Worm (Caenorhabditis elegans) whole organism, midembryonic: ENCODE data around the gene dsb-3.

ENCODE experiments used
- T22C8.4 ChIP-seq: fragments of 200-800 bp; sonication (Bioruptor generic); IDR thresholded peaks from 2 replicates; pipeline ENCODE4 v1.3.6; 2022; ENCODE audit warnings: missing genetic modification characterization, missing compliant biosample characterization
- cog-1 ChIP-seq: sonication (generic microtip); optimal IDR thresholded peaks from 2 replicates; lab custom pipeline; 2016; ENCODE audit warnings: missing genetic modification characterization, missing compliant biosample characterization
- flt-1 ChIP-seq: fragments of 200-800 bp; sonication (Bioruptor generic); IDR thresholded peaks from 2 replicates; pipeline ENCODE4 v1.3.6; 2022; ENCODE audit warnings: missing genetic modification characterization, missing compliant biosample characterization
- klf-2 ChIP-seq: fragments of 200-800 bp; sonication (Bioruptor generic); conservative IDR thresholded peaks from 2 replicates; pipeline ENCODE4 v1.3.6; 2022; ENCODE audit warnings: missing genetic modification reagents, missing genetic modification characterization, missing compliant biosample characterization
- med-1 ChIP-seq: sonication (generic microtip); optimal IDR thresholded peaks from 2 replicates; lab custom pipeline; 2017; ENCODE audit warnings: missing genetic modification characterization, mild to moderate bottlenecking, missing compliant biosample characterization, antibody characterized with exemption, missing genetic modification reagents; ENCODE audit not compliant: insufficient read depth
- ref-1 ChIP-seq: fragments of 200-800 bp; sonication (Bioruptor generic); conservative IDR thresholded peaks from 2 replicates; pipeline ENCODE4 v1.3.6; 2022; ENCODE audit warnings: missing genetic modification reagents, missing genetic modification characterization, missing compliant biosample characterization
- tab-1 ChIP-seq: fragments of 200-800 bp; sonication (Bioruptor generic); IDR thresholded peaks from 2 replicates; pipeline ENCODE4 v1.3.6; 2022; ENCODE audit warnings: missing genetic modification characterization, missing compliant biosample characterization
- ztf-23 ChIP-seq: fragments of 200-800 bp; sonication (Bioruptor generic); IDR thresholded peaks from 2 replicates; pipeline ENCODE4 v1.3.6; 2022; ENCODE audit warnings: missing genetic modification reagents, missing genetic modification characterization, missing compliant biosample characterization
- ztf-29 ChIP-seq: fragments of 200-800 bp; sonication (Bioruptor generic); IDR thresholded peaks from 2 replicates; pipeline ENCODE4 v1.3.6; 2022; ENCODE audit warnings: missing genetic modification reagents, missing genetic modification characterization, missing compliant biosample characterization

Gene dsb-3

DNA sequence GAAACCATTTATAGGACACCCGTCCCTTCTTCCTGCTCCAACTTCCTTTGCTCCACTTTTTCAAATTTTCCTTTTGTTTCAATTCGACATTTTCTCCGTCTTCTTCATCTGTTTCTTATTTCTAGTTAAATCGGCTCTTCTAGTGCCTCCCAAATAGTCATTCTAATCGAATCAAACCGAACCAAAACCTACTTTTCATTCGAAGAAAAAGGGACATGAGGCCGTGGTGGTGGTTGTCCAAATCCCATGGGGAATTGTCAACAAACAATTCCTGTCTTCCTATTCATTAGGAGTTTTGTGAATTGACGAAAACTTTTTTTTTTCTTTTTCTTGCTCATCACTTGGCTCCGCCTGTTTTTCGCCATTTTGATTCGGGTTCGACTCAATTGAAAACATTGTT lies 22.8 kb downstream of the dsb-3 start:
- TF ChIP-seq med-1 (GFP tag; lab: Kevin White, UChicago) (no peak), T22C8.4 (no peak), tab-1 (no peak), klf-2 (GFP tag; lab: Robert Waterston, UW) (no peak), ref-1 (no peak), ztf-23 (GFP tag; lab: Robert Waterston, UW) (no peak), flt-1 (GFP tag; lab: Robert Waterston, UW) (no peak), cog-1 (tag; lab: Kevin White, UChicago) (no peak), ztf-29 (GFP tag; lab: Robert Waterston, UW) (no peak)

DNA sequence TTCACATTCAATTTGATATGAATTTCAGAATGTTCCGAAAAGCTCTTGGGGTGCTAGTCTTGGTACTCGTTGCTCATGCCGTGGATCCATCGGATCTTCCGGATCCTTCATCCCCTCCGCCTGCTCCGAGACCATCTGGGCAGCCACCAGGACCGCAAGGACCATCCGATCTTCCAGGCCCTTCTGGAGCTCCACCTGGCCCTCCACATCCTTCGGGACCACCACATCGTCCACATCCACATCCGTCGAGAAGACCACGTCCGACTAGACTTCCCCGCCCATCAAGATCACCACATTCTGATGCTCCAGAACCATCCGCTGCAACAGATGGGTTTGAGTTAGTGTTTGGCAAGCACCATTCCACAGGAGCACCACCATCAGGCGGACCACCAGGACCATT lies 24.8 kb downstream of the dsb-3 start, which contains the start of gene clx-1:
Gene clx-1 (plus strand): TSS at position 30 of the 400 bp plus-strand sequence.
- TF ChIP-seq ztf-23 (GFP tag; lab: Robert Waterston, UW) (no peak), T22C8.4 (no peak), tab-1 (no peak), cog-1 (tag; lab: Kevin White, UChicago) (no peak), klf-2 (GFP tag; lab: Robert Waterston, UW) (no peak), flt-1 (GFP tag; lab: Robert Waterston, UW) (no peak), ztf-29 (GFP tag; lab: Robert Waterston, UW) (no peak), ref-1 (no peak), med-1 (GFP tag; lab: Kevin White, UChicago) (no peak)

DNA sequence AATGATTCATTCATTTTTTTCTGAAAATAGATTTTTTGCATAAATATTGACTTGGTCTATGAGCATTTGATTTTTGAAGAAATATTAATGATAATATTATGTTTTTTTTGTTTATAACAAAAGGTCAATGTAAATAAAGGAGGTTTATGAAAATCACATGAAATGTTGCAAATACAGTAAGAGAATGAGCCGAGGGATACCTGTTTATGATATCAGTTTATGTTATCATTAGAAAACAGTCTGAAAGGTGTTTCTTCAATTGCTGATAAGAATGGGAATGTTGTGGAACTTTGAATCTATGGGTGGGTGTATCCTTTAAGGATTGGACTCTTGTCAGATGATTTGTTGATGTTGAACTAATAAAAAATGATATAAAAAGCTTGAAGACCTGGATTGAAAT lies 25.3 kb downstream of the dsb-3 start:
- TF ChIP-seq ztf-23 (GFP tag; lab: Robert Waterston, UW) (no peak), flt-1 (GFP tag; lab: Robert Waterston, UW) (no peak), tab-1 (no peak), cog-1 (tag; lab: Kevin White, UChicago) (no peak), med-1 (GFP tag; lab: Kevin White, UChicago) (no peak), ztf-29 (GFP tag; lab: Robert Waterston, UW) (no peak), T22C8.4 (no peak), klf-2 (GFP tag; lab: Robert Waterston, UW) (no peak), ref-1 (no peak)

DNA sequence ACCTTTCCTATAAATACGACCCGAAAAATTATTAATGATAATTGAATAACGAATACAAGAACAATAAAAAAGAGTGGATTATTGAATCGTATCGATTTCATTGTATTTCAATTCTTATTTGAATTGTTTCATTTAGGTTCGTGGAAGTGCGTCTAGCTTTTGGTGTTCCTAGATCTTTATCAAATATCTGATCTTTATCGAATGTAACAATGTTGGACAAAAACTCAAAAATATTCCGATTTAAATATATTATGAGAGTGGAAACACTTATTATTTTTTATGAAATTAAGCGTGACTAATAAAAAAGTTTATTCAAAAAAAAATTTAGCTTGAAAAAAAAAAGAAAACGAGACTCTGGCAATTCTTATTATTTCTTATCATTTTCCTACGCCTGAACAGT lies 27.5 kb downstream of the dsb-3 start, which contains the start of the genes C50F7.9 and C50F7.3:
Gene C50F7.9 (minus strand): TSS at position 101 of the 400 bp plus-strand sequence.
Gene C50F7.3 (plus strand): TSS at position 370 of the 400 bp plus-strand sequence.
- TF ChIP-seq med-1 (GFP tag; lab: Kevin White, UChicago) (no peak), tab-1 (no peak), ztf-29 (GFP tag; lab: Robert Waterston, UW) (no peak), ztf-23 (GFP tag; lab: Robert Waterston, UW) (no peak), cog-1 (tag; lab: Kevin White, UChicago) (no peak)

DNA sequence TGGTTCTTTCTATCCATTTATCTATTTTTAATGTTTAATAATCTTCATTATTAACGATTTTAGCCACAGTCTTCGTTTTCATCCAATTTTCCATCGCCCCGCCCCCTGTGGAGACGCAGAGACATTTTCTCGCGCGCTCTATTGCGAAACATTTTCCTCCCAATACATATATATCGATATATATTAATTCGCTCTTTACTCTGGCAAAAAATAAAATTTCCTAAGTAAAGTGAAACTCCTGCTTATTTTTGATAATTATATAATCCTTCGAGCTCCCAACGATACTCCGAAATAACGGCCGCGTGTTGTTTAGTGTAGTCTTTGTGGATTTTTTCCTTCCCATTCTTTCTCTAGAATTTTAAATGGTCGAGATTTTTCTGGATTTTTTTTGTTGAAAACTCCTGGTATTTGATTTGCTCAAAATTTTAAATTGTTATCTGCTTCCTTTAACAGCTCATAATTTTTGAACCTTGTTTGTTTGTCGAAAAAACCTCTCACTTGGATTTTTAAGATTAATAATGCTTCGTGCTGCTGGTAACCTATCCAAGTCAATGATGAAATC lies 30.9 kb downstream of the dsb-3 start, which contains the start of gene sucg-1:
Gene sucg-1 (plus strand): TSS at position 512 of the 562 bp plus-strand sequence.
- TF ChIP-seq ref-1 (no peak), med-1 (GFP tag; lab: Kevin White, UChicago) (no peak), ztf-29 (GFP tag; lab: Robert Waterston, UW) (no peak), klf-2 (GFP tag; lab: Robert Waterston, UW) (no peak), T22C8.4 (no peak), tab-1 (no peak), flt-1 (GFP tag; lab: Robert Waterston, UW) (no peak), cog-1 (tag; lab: Kevin White, UChicago) (no peak), ztf-23 (GFP tag; lab: Robert Waterston, UW) (no peak)

DNA sequence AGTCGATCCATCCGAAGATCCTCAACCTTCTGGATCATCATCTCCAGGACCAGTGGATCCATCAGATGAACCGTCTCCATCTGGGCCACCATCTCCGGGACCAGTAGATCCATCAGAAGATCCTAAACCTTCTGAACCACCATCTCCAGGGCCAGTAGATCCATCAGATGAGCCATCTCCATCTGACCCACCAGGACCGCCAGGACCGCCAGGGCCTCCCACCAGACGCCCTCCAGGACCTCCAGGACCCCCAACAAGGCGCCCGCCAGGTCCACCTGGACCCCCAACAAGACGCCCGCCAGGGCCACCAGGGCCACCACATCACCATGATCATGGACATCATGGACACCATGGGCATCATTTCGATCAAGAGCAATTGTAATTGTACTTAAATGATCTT lies 32.2 kb downstream of the dsb-3 start:
- no peak for TF ChIP-seq cog-1 (tag; lab: Kevin White, UChicago)
- no peak for TF ChIP-seq tab-1
- TF ChIP-seq ztf-29 (GFP tag; lab: Robert Waterston, UW): no peak
- no peak for TF ChIP-seq med-1 (GFP tag; lab: Kevin White, UChicago)
- TF ChIP-seq ztf-23 (GFP tag; lab: Robert Waterston, UW): no peak
- no peak for TF ChIP-seq klf-2 (GFP tag; lab: Robert Waterston, UW)

DNA sequence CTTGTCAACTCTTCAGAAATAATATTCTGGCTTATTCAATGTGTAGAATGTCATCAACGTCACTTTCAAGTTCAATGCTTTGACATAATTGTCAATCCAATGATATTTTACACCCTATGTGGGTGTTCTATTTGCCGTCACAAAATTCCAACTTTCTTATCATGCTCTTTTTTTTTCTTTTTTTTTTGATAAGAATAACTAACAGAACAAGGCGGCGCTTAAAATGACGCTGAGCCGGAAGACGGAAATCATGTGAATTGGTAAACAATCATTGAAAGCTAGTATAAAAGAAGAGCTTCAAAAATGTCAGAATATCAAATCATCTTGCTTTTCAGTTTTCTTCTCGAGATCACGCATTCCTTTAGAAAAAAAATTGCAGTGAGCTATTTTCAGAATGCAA lies 33.1 kb downstream of the dsb-3 start, which contains the start of gene C50F7.5:
Gene C50F7.5 (plus strand): TSS at position 395 of the 400 bp plus-strand sequence.
- no peak for TF ChIP-seq ztf-29 (GFP tag; lab: Robert Waterston, UW)
- no peak for TF ChIP-seq med-1 (GFP tag; lab: Kevin White, UChicago)
- no peak for TF ChIP-seq tab-1

DNA sequence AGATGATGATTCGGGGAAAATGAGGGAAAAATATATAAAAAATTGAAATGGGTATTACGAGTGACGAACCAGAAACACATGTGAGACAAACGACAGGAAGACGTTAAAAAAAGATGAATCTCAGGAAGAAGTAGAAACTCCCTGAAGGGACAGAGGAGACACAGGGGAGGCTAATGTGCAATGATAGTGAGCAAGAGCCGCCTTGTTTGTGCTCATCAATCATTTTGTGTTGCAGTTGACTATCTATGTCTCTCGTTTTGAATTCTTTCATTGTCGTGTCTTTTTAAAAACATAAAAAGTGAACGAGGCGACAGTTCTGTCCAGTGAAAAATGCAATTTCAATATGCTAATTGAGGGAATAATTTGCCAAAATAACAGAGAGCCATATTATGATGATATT lies 34.5 kb downstream of the dsb-3 start:
- no peak for TF ChIP-seq T22C8.4
- no peak for TF ChIP-seq ztf-29 (GFP tag; lab: Robert Waterston, UW)
- no peak for TF ChIP-seq tab-1
- no peak for TF ChIP-seq ref-1
- TF ChIP-seq cog-1 (tag; lab: Kevin White, UChicago): no peak
- no peak for TF ChIP-seq med-1 (GFP tag; lab: Kevin White, UChicago)
- no peak for TF ChIP-seq ztf-23 (GFP tag; lab: Robert Waterston, UW)
- TF ChIP-seq klf-2 (GFP tag; lab: Robert Waterston, UW): no peak
- TF ChIP-seq flt-1 (GFP tag; lab: Robert Waterston, UW): no peak

DNA sequence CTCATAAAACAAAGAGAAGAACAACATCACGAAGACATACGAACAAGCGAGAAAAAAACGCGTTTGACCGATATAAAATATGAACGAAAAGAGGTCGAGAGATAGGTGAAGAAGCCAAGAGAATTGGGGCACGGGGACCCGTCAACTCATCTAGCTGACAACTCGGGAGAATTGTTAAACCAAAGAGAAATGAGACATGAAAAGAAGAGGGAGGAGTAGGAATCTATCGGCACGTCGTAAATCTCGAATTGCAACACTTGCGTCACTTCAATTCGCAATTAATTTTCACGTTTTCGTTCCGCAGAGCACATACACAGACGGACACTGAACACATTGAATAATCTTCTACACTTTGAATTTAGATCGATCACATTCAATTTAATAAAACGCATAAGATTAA lies 35.9 kb downstream of the dsb-3 start:
- TF ChIP-seq cog-1 (tag; lab: Kevin White, UChicago) (no peak), ztf-23 (GFP tag; lab: Robert Waterston, UW) (no peak), ref-1 (no peak), flt-1 (GFP tag; lab: Robert Waterston, UW) (no peak), med-1 (GFP tag; lab: Kevin White, UChicago) (no peak), ztf-29 (GFP tag; lab: Robert Waterston, UW) (no peak), klf-2 (GFP tag; lab: Robert Waterston, UW) (no peak)

DNA sequence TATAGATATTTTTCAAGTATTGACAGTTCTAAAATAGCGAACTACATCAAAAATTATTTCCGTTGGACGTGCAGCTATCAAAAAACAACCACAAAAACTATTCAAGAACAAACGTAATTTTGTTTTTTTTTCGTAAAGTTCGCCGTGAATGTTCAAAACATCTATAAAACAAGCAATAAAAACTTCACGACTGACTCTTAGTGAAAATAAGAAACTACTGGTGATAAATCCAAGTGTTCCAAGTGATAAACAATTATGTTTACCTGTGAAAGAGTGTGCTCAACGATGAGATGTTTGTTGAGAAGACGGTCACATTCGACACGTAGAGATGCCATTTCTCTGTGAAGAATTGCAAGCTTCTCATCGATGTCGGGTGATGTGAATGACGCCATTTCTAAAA lies 36.6 kb downstream of the dsb-3 start, which contains the start of gene C50F7.6:
Gene C50F7.6 (minus strand): TSS at position 394 of the 400 bp plus-strand sequence.
- TF ChIP-seq med-1 (GFP tag; lab: Kevin White, UChicago) (no peak), ztf-29 (GFP tag; lab: Robert Waterston, UW) (no peak), T22C8.4 (no peak)
